Worm (Caenorhabditis elegans) whole organism, midembryonic: Measurements from ENCODE around the gene F28E10.4.

ENCODE experiments used
- T22C8.4 ChIP-seq: fragments of 200-800 bp; sonication (Bioruptor generic); IDR thresholded peaks from 2 replicates; pipeline ENCODE4 v1.3.6; 2022; ENCODE audit warnings: missing genetic modification characterization, missing compliant biosample characterization
- cog-1 ChIP-seq: sonication (generic microtip); optimal IDR thresholded peaks from 2 replicates; lab custom pipeline; 2016; ENCODE audit warnings: missing genetic modification characterization, missing compliant biosample characterization
- flt-1 ChIP-seq: fragments of 200-800 bp; sonication (Bioruptor generic); IDR thresholded peaks from 2 replicates; pipeline ENCODE4 v1.3.6; 2022; ENCODE audit warnings: missing genetic modification characterization, missing compliant biosample characterization
- klf-2 ChIP-seq: fragments of 200-800 bp; sonication (Bioruptor generic); conservative IDR thresholded peaks from 2 replicates; pipeline ENCODE4 v1.3.6; 2022; ENCODE audit warnings: missing genetic modification reagents, missing genetic modification characterization, missing compliant biosample characterization
- med-1 ChIP-seq: sonication (generic microtip); optimal IDR thresholded peaks from 2 replicates; lab custom pipeline; 2017; ENCODE audit warnings: missing genetic modification characterization, mild to moderate bottlenecking, missing compliant biosample characterization, antibody characterized with exemption, missing genetic modification reagents; ENCODE audit not compliant: insufficient read depth
- ref-1 ChIP-seq: fragments of 200-800 bp; sonication (Bioruptor generic); conservative IDR thresholded peaks from 2 replicates; pipeline ENCODE4 v1.3.6; 2022; ENCODE audit warnings: missing genetic modification reagents, missing genetic modification characterization, missing compliant biosample characterization
- tab-1 ChIP-seq: fragments of 200-800 bp; sonication (Bioruptor generic); IDR thresholded peaks from 2 replicates; pipeline ENCODE4 v1.3.6; 2022; ENCODE audit warnings: missing genetic modification characterization, missing compliant biosample characterization
- ztf-23 ChIP-seq: fragments of 200-800 bp; sonication (Bioruptor generic); IDR thresholded peaks from 2 replicates; pipeline ENCODE4 v1.3.6; 2022; ENCODE audit warnings: missing genetic modification reagents, missing genetic modification characterization, missing compliant biosample characterization
- ztf-29 ChIP-seq: fragments of 200-800 bp; sonication (Bioruptor generic); IDR thresholded peaks from 2 replicates; pipeline ENCODE4 v1.3.6; 2022; ENCODE audit warnings: missing genetic modification reagents, missing genetic modification characterization, missing compliant biosample characterization

The F28E10.4 gene

DNA sequence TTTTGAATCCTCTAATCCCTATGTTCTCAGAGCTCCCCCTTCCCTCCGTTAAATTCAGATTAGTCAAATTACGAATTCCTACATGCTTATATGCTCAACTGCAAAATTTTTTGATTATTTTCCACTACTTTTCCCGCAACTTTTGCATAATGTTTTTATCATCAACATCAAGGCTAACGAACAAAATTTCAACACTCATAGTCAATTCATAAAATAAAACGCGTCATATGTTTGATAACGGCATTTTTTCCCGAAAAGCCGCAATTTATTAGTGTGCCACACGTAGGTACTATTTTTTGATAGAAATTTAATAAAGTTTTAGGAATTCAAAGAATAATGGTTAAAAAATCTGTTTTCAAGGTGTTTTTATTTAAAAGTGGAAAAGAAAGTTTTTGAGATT, 8.1 kb downstream of the F28E10.4 start:
- no peak for TF ChIP-seq T22C8.4 (GFP tag; lab: Robert Waterston, UW)
- no peak for TF ChIP-seq flt-1
- no peak for TF ChIP-seq ztf-23 (GFP tag; lab: Robert Waterston, UW)
- no peak for TF ChIP-seq ref-1 (GFP tag; lab: Robert Waterston, UW)
- no peak for TF ChIP-seq tab-1 (GFP tag; lab: Robert Waterston, UW)
- TF ChIP-seq ztf-29 (GFP tag; lab: Robert Waterston, UW), result no peak
- TF ChIP-seq klf-2, result no peak
- TF ChIP-seq cog-1 (tag; lab: Kevin White, UChicago), result no peak
- no peak for TF ChIP-seq med-1

DNA sequence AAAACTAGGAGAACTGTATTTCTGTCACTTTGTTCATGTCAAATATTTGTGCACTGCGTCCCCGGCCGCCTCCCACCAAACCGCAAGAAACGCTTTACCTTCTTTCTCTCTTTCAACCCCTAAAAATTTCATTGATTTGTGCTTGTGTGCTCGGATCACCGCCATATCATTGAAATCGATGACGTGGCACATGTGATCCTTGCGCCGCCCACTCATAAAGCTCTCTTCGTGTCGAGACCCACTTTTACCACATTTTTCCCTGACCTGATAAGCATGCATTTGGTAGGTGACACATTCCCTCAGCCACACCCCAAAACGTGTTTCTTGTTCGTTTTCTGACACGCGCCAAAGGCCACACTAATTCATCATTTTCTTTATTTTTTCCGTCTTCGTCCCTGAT, 9.5 kb downstream of the F28E10.4 start:
- TF ChIP-seq ztf-29 (GFP tag; lab: Robert Waterston, UW) (no peak), cog-1 (tag; lab: Kevin White, UChicago) (no peak), tab-1 (GFP tag; lab: Robert Waterston, UW) (no peak), ref-1 (GFP tag; lab: Robert Waterston, UW) (no peak), klf-2 (no peak), T22C8.4 (GFP tag; lab: Robert Waterston, UW) (no peak), ztf-23 (GFP tag; lab: Robert Waterston, UW) (no peak)

DNA sequence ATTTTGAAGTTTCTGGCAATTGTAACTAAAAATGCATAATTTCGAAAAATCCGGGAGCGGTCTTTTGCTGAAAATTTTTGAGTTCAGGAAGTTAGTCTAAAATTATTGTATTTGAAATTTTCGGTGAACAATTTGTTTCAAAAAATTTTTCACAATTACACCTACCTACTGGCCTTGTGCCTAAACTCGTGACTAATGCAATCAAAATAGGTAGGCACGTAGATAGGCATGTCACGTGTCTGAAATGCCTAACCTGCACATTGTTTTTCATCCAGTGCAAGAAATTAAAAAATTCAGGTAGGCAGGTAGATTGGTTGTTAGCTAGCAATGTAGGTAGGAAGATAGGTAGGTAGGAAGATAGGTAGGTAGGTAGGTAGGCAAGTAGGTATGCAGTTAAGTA, 10.1 kb downstream of the F28E10.4 start:
- TF ChIP-seq flt-1 (no peak), tab-1 (GFP tag; lab: Robert Waterston, UW) (no peak), ztf-29 (GFP tag; lab: Robert Waterston, UW) (no peak), ztf-23 (GFP tag; lab: Robert Waterston, UW) (no peak), cog-1 (tag; lab: Kevin White, UChicago) (no peak), klf-2 (no peak), T22C8.4 (GFP tag; lab: Robert Waterston, UW) (no peak), med-1 (no peak)

DNA sequence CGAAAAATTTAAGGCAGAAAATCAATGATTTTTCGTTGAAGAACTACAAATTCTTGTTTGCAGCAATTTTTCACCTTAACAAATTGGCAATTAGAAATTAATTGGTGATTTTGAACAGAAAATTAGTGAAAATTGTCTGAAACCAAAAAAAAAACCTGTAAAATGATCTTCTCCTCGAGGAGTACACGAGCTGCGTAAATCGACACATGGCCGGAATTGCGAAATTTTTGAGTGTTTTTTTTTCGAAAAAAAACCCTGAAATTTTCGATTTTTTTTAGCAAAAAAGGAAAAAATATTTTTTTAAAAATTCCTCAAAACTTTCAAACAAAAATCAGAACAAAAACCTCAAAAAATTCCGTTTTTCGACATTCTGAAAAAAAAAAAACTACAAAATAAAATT, 15.7 kb downstream of the F28E10.4 start:
- TF ChIP-seq ref-1 (GFP tag; lab: Robert Waterston, UW), result no peak

- TF ChIP-seq flt-1 (no peak), cog-1 (tag; lab: Kevin White, UChicago) (no peak), tab-1 (GFP tag; lab: Robert Waterston, UW) (no peak), ztf-29 (GFP tag; lab: Robert Waterston, UW) (no peak), ref-1 (GFP tag; lab: Robert Waterston, UW) (no peak), ztf-23 (GFP tag; lab: Robert Waterston, UW) (no peak), klf-2 (no peak), T22C8.4 (GFP tag; lab: Robert Waterston, UW) (no peak), med-1 (no peak)
Observed at ce11 chrIV:4548253-4548652, 19.0 kb downstream of the F28E10.4 start, which contains the start of gene ZK185.1. TSS of gene ZK185.1 (plus strand) at chrIV:4548553.

ce11 chrIV:4545818-4546217, 21.4 kb downstream of the F28E10.4 start, which contains the start of gene ZK185.5:
TSS of gene ZK185.5 (minus strand) at chrIV:4545918.
- TF ChIP-seq med-1, result no peak
- no peak for TF ChIP-seq klf-2
- TF ChIP-seq ref-1 (GFP tag; lab: Robert Waterston, UW), result no peak
- no peak for TF ChIP-seq cog-1 (tag; lab: Kevin White, UChicago)
- no peak for TF ChIP-seq flt-1
- no peak for TF ChIP-seq tab-1 (GFP tag; lab: Robert Waterston, UW)
- no peak for TF ChIP-seq T22C8.4 (GFP tag; lab: Robert Waterston, UW)

DNA sequence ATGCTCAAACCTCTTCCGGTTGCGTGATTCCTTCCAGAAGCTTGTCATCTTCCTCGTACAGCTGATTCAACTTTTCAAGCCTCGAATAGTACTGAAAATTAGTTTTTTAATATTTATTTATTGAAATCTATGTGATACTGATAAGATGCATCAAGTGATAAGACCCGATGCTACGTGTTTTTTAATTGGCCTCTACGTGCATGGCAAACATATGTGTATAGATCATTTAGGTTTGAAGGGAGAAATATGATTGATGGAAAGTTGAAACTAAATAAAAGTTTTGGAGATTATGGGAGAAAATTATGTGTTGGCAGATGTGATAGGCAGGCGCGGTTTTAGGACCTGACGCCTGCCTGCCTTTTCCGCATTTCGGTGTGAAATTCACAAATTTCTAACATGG, 23.0 kb downstream of the F28E10.4 start:
- TF ChIP-seq med-1 (no peak), cog-1 (tag; lab: Kevin White, UChicago) (no peak), flt-1 (no peak), klf-2 (no peak), ztf-29 (GFP tag; lab: Robert Waterston, UW) (no peak)

DNA sequence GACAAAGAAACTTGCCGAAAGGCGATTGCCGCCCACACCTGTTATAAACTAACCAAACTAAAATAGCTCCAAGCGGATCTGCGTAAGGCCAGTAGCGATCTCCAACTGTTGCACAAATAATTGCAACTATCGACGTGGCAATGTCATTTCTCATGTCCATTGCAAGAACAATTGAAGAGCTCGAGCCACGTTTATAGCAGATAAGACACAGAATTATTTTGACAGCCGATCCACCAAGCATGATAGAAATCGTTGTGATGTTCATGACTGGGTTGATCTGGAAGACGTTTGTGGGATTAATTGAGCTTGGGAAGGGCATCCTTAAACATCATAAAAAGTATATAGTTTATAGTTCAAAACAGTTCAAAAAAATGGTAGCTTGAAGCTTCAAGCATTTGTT, 24.3 kb downstream of the F28E10.4 start:
- TF ChIP-seq T22C8.4 (GFP tag; lab: Robert Waterston, UW) (no peak), med-1 (no peak), ref-1 (GFP tag; lab: Robert Waterston, UW) (no peak), cog-1 (tag; lab: Kevin White, UChicago) (no peak), tab-1 (GFP tag; lab: Robert Waterston, UW) (no peak), ztf-23 (GFP tag; lab: Robert Waterston, UW) (no peak), ztf-29 (GFP tag; lab: Robert Waterston, UW) (no peak), flt-1 (no peak), klf-2 (no peak)

DNA sequence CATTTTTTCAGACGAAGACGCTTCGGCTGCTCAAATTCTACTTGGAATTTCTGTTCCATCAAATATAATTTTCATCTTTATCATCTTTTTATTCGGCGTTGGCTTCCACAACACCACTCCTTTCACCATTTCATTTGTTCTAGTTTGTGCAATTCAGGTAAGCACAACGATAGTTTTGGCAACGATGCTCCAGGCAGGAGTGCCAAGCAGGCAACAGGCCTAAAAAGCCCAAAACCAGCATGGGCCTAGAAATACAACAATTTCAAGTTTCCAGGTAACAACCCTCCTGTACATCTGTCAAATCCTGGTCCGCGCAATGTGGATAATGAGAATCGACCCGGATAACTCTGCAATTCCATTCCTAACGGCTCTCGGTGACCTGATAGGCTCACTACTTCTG, 26.0 kb downstream of the F28E10.4 start:
- TF ChIP-seq flt-1 (no peak), cog-1 (tag; lab: Kevin White, UChicago) (no peak), T22C8.4 (GFP tag; lab: Robert Waterston, UW) (no peak), klf-2 (no peak), tab-1 (GFP tag; lab: Robert Waterston, UW) (no peak), ref-1 (GFP tag; lab: Robert Waterston, UW) (no peak), ztf-29 (GFP tag; lab: Robert Waterston, UW) (no peak), ztf-23 (GFP tag; lab: Robert Waterston, UW) (no peak), med-1 (no peak)

ce11 chrIV:4538672-4539071, 28.6 kb downstream of the F28E10.4 start:
- TF ChIP-seq cog-1 (tag; lab: Kevin White, UChicago) (no peak), ztf-23 (GFP tag; lab: Robert Waterston, UW) (0 out of 2 replicates have a peak, but pooled peaks have one; percentile 40)

DNA sequence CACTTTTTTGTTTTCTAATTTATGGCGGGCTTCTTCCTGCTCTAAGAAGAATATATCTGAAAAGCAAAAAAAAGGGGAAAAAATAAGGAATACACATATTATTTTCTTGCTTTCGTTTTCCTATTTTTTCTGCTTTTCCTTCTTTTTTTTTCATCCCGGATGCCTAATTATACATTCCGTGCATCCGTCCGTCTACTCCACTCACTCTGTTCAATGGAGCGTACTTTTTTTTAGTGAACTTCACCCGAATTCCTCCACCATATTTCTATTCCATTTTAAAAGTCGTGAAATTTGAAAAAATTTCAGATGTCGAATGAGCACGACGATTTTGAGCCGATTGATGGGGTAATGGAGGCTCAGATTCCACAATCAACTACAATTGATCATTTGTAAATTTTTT, 31.0 kb downstream of the F28E10.4 start, which contains the start of gene ZK185.2:
Gene ZK185.2, plus strand, starts transcription at position 301 of the 400 bp plus-strand sequence.
- no peak for TF ChIP-seq klf-2
- no peak for TF ChIP-seq ref-1 (GFP tag; lab: Robert Waterston, UW)
- TF ChIP-seq med-1, result no peak
- TF ChIP-seq tab-1 (GFP tag; lab: Robert Waterston, UW), result no peak
- no peak for TF ChIP-seq cog-1 (tag; lab: Kevin White, UChicago)
- TF ChIP-seq ztf-23 (GFP tag; lab: Robert Waterston, UW), result no peak
- TF ChIP-seq ztf-29 (GFP tag; lab: Robert Waterston, UW), result no peak
- TF ChIP-seq T22C8.4 (GFP tag; lab: Robert Waterston, UW), result no peak
- TF ChIP-seq flt-1, result no peak
